Worm (Caenorhabditis elegans) whole organism, L3 larva: ENCODE measurements around the gene mec-18.

ENCODE experiments used
- ceh-28 ChIP-seq: fragments of 150-350 bp; optimal IDR thresholded peaks from 2 replicates; lab custom pipeline; 2014; ENCODE audit warnings: missing biosample characterization, missing genetic modification reagents, missing genetic modification characterization
- elt-1 ChIP-seq: fragments of 150-350 bp; optimal IDR thresholded peaks from 2 replicates; lab custom pipeline; 2014; ENCODE audit warnings: missing biosample characterization, missing genetic modification characterization
- eor-1 ChIP-seq, 2 experiments: fragments of 150-350 bp; optimal IDR thresholded peaks; 2 replicates each; lab custom pipeline; 2014 to 2018; ENCODE audit warnings: missing biosample characterization in 2 of 2, missing genetic modification characterization in 2 of 2
- jun-1 ChIP-seq: fragments of 150-350 bp; optimal IDR thresholded peaks from 2 replicates; lab custom pipeline; 2014; ENCODE audit warnings: missing biosample characterization, missing genetic modification reagents, missing genetic modification characterization
- lin-39 ChIP-seq: fragments of 150-350 bp; optimal IDR thresholded peaks from 2 replicates; lab custom pipeline; 2018; ENCODE audit warnings: missing biosample characterization, missing genetic modification reagents, missing genetic modification characterization
- nhr-11 ChIP-seq: fragments of 150-350 bp; optimal IDR thresholded peaks from 2 replicates; lab custom pipeline; 2014; ENCODE audit warnings: missing biosample characterization, missing genetic modification characterization
- pqm-1 ChIP-seq: fragments of 150-350 bp; optimal IDR thresholded peaks from 2 replicates; lab custom pipeline; 2017; ENCODE audit warnings: missing biosample characterization, missing genetic modification characterization, inconsistent platforms

DNA sequence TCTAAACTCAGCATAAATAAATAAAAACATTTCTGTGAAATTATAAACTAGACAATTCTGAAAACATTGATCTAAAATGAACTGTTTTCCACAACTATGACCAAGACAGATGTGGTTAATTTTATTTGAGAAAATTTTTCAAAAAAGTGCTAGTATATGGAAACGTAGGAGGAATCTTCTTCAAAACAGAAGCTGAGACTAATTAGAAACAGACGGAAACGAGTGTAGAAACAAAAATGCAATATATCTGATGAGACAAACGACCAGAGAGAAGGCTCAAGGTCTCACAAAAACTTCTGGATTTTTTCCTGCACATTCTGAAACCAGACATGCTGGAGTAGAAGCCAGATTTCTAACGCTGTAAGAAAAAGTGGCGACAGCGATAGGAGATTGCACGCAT lies 21.9 kb upstream of the mec-18 start:
- TF ChIP-seq pqm-1 (tag; lab: Kevin White, UChicago) (no peak), nhr-11 (tag; lab: Kevin White, UChicago) (no peak), jun-1 (tag; lab: Kevin White, UChicago) (no peak), ceh-28 (no peak), elt-1 (no peak), eor-1 (tag; optimal IDR thresholded peaks at IDR 0.05; lab: Kevin White, UChicago) (no peak), lin-39 (tag; lab: Kevin White, UChicago) (no peak)
